Fruit fly (Drosophila melanogaster): ENCODE results near the gene Vps16B.

DNA sequence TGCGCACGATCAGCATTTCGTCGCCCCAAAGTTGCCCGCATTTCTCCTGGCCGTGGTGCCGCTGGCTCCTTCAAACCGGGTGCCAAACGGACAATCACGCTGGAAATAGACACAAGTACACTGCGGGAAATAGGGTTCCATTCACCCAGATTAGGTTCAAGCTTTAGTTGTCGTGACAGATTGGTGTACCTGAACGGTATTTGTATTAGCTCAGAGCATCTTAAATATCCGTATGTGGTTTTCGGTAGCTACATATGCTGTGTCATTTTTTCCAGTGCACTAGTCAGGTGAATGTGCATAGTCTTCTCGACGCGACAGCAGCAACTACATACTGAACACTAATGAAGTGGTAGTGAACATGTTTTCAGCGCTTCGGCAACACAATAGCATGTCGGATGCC, 30.9 kb upstream of the Vps16B start:
- TF ChIP-seq CG9705 (GFP tag; optimal IDR thresholded peaks at IDR 0.05) (no peak), ey (GFP tag; optimal IDR thresholded peaks at IDR 0.05) (no peak), usp (GFP tag; optimal IDR thresholded peaks at IDR 0.05) (no peak), Dfd (GFP tag; optimal IDR thresholded peaks at IDR 0.05) (no peak), Hr78 (GFP tag; optimal IDR thresholded peaks at IDR 0.05) (no peak), CrebA (GFP tag; optimal IDR thresholded peaks at IDR 0.05; ENCODE audit: borderline replicate concordance) (no peak)
